Fruit fly (Drosophila melanogaster): Measurements from ENCODE around the gene CG13731.

DNA sequence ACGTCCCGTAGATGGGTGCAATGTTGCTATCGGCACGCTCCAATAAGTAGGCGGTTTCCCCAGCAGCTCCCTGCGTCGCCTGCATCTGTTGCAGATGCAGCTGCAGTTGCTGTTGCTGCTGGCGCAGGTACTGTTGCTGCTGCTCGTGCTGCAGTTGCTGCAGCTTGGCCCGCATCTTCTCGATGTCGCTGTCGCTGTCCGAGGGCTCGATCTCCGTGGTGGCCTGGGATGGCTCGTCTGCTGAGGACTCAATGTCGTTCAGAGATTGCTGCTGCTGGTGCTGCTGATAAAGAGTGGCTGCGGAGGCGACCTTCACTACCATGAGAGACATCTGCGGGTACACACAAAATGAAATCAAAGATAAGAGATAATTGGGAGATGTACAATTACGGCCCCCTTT is 6.8 kb downstream of the CG13731 start:
- TF ChIP-seq pad (GFP tag; optimal IDR thresholded peaks at IDR 0.05) (no peak), kay (GFP tag; ENCODE audit: borderline replicate concordance) (no peak), cnc (optimal IDR thresholded peaks at IDR 0.05) (no peak), CG11617 (GFP tag; optimal IDR thresholded peaks at IDR 0.05) (no peak), CG14711 (tag; optimal IDR thresholded peaks at IDR 0.05) (no peak), Crg-1 (GFP tag; optimal IDR thresholded peaks at IDR 0.05) (no peak), cic (GFP tag; optimal IDR thresholded peaks at IDR 0.05) (no peak)

Measured in whole organism, adult.